Worm (Caenorhabditis elegans) whole organism, L2 larva: Measurements from ENCODE around the gene T23E7.2.

Source experiments
- nhr-23 ChIP-seq: fragments of 150-350 bp; optimal IDR thresholded peaks from 2 replicates; lab custom pipeline; 2014; ENCODE audit warnings: missing biosample characterization, missing genetic modification reagents, missing genetic modification characterization
- nhr-77 ChIP-seq: fragments of 150-350 bp; optimal IDR thresholded peaks from 2 replicates; lab custom pipeline; 2014; ENCODE audit warnings: missing biosample characterization, missing genetic modification characterization
- unc-62 ChIP-seq: fragments of 150-350 bp; optimal IDR thresholded peaks from 2 replicates; lab custom pipeline; 2014; ENCODE audit warnings: missing biosample characterization, missing genetic modification reagents, missing genetic modification characterization

ce11 chrX:17685959-17686358, 15.1 kb downstream of the T23E7.2 start:
- TF ChIP-seq unc-62 (no peak), nhr-77 (tag; lab: Kevin White, UChicago) (no peak), nhr-23 (tag; lab: Kevin White, UChicago) (no peak)
